Worm (Caenorhabditis elegans): ENCODE measurements around the gene F18E3.11.

The F18E3.11 gene

ce11 chrV:7400588-7400987, 12.7 kb upstream of the F18E3.11 start, which contains the start of gene srx-60:
srx-60 (plus strand) TSS chrV:7400888.
- TF ChIP-seq pha-2 (tag; optimal IDR thresholded peaks at IDR 0.05), result no peak
- no peak for TF ChIP-seq ceh-48 (tag; optimal IDR thresholded peaks at IDR 0.05)
- no peak for TF ChIP-seq Y22D7AL.16 (tag; optimal IDR thresholded peaks at IDR 0.05)
- no peak for TF ChIP-seq hlh-30 (tag; optimal IDR thresholded peaks at IDR 0.05; ENCODE audit: insufficient read depth)
- TF ChIP-seq pat-9 (tag; optimal IDR thresholded peaks at IDR 0.05), result no peak
- no peak for TF ChIP-seq pqm-1 (tag; optimal IDR thresholded peaks at IDR 0.05)
- no peak for TF ChIP-seq sox-4 (tag; optimal IDR thresholded peaks at IDR 0.05)
- no peak for TF ChIP-seq dve-1 (tag; optimal IDR thresholded peaks at IDR 0.05)
- TF ChIP-seq K02D7.2 (tag; optimal IDR thresholded peaks at IDR 0.05), result no peak
- no peak for TF ChIP-seq hlh-15 (tag; optimal IDR thresholded peaks at IDR 0.05)
- no peak for TF ChIP-seq unc-55 (GFP tag; optimal IDR thresholded peaks at IDR 0.05)
- TF ChIP-seq ceh-24 (tag; optimal IDR thresholded peaks at IDR 0.05), result no peak
- no peak for TF ChIP-seq eyg-1 (tag; optimal IDR thresholded peaks at IDR 0.05)
- no peak for TF ChIP-seq tbx-7 (tag; optimal IDR thresholded peaks at IDR 0.05)
- TF ChIP-seq ama-1 (optimal IDR thresholded peaks at IDR 0.05), result no peak

DNA sequence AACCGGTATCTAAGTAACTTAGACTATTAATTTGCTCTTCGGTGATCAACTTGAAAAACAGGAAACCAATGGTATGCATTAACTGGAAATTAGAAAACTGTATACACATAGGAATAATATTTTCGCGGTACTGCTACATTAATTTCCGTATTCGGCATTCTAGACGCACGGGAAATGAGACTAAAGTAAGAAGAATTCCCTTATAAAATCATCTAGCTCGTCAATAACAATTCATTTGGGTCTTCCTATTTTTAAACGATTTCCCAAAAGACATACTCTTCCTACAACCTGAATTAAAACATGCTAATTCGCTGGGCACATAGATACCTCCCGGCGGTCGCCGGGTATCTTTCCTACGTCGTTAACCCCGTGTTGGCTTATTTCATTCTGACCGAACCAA, 10.9 kb upstream of the F18E3.11 start, which contains the start of gene srj-13:
srj-13 (plus strand) TSS at position 301 of the 400 bp plus-strand sequence.
- TF ChIP-seq ceh-22 (tag; optimal IDR thresholded peaks at IDR 0.05) (no peak), elt-2 (tag; optimal IDR thresholded peaks at IDR 0.05) (no peak), ceh-19 (GFP tag; optimal IDR thresholded peaks at IDR 0.05) (no peak), ceh-30 (tag; optimal IDR thresholded peaks at IDR 0.05) (no peak), pha-2 (tag; optimal IDR thresholded peaks at IDR 0.05) (no peak), ahr-1 (tag; optimal IDR thresholded peaks at IDR 0.05) (no peak), lim-6 (tag; optimal IDR thresholded peaks at IDR 0.05) (no peak), sox-4 (tag; optimal IDR thresholded peaks at IDR 0.05) (no peak), fkh-10 (GFP tag; optimal IDR thresholded peaks at IDR 0.05) (no peak), che-1 (tag; optimal IDR thresholded peaks at IDR 0.05) (no peak), hlh-8 (tag; optimal IDR thresholded peaks at IDR 0.05) (no peak), hlh-13 (GFP tag; optimal IDR thresholded peaks at IDR 0.05) (no peak), lin-11 (tag; optimal IDR thresholded peaks at IDR 0.05) (no peak), hlh-6 (tag; optimal IDR thresholded peaks at IDR 0.05) (no peak), gmeb-2 (tag; optimal IDR thresholded peaks at IDR 0.05) (no peak), unc-42 (tag; optimal IDR thresholded peaks at IDR 0.05) (no peak), nhr-11 (tag; optimal IDR thresholded peaks at IDR 0.05) (no peak), sdc-2 (tag; optimal IDR thresholded peaks at IDR 0.05) (no peak), hlh-30 (tag; optimal IDR thresholded peaks at IDR 0.05; ENCODE audit: insufficient read depth) (no peak)

ce11 chrV:7403501-7403900, 9.8 kb upstream of the F18E3.11 start:
- no peak for TF ChIP-seq pqm-1 (tag; optimal IDR thresholded peaks at IDR 0.05)
- TF ChIP-seq nfya-1 (tag; optimal IDR thresholded peaks at IDR 0.05), result no peak
- TF ChIP-seq F13H6.1 (tag; optimal IDR thresholded peaks at IDR 0.05), result no peak
- TF ChIP-seq Y22D7AL.16 (tag; optimal IDR thresholded peaks at IDR 0.05), result no peak
- TF ChIP-seq npax-4 (tag; optimal IDR thresholded peaks at IDR 0.05), result no peak
- no peak for TF ChIP-seq ceh-45 (GFP tag; IDR thresholded peaks at IDR 0.05)
- TF ChIP-seq pat-9 (tag; optimal IDR thresholded peaks at IDR 0.05), result no peak
- no peak for TF ChIP-seq ttx-3 (tag; optimal IDR thresholded peaks at IDR 0.05)
- no peak for TF ChIP-seq elt-2 (tag; optimal IDR thresholded peaks at IDR 0.05)

DNA sequence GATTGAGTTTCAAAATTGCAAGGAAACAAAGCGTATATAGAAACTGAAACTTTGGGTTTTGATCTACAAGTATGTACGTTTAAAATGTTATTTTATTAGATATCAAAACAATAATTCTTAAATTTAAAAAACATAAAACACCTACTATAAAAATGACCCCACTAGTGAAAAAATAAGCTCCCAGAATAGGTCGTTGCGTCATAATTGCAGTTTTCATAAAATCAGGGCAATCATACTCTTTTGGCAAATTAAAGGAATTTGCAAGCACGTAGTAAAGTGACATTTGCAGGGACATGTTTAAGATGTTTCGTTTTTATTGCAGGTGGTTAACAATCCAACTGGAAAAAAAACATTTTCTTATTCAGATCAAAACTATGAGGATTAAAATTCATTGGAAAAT, 4.8 kb upstream of the F18E3.11 start, which contains the start of gene srt-6:
srt-6 (minus strand) TSS at position 295 of the 400 bp plus-strand sequence.
- no peak for TF ChIP-seq ceh-30 (tag; optimal IDR thresholded peaks at IDR 0.05)
- TF ChIP-seq dmd-4 (tag; optimal IDR thresholded peaks at IDR 0.05; ENCODE audit: borderline replicate concordance), result no peak
- TF ChIP-seq zip-5 (tag; optimal IDR thresholded peaks at IDR 0.05), result no peak
- no peak for TF ChIP-seq ceh-14 (tag; optimal IDR thresholded peaks at IDR 0.05)
- TF ChIP-seq pax-1 (tag; optimal IDR thresholded peaks at IDR 0.05), result no peak
- no peak for TF ChIP-seq fkh-10 (GFP tag; optimal IDR thresholded peaks at IDR 0.05)
- no peak for TF ChIP-seq pag-3 (tag; optimal IDR thresholded peaks at IDR 0.05; ENCODE audit: borderline replicate concordance)
- TF ChIP-seq pat-9 (tag; optimal IDR thresholded peaks at IDR 0.05), result no peak
- no peak for TF ChIP-seq unc-42 (tag; optimal IDR thresholded peaks at IDR 0.05)
- TF ChIP-seq ceh-18 (tag; optimal IDR thresholded peaks at IDR 0.05), result no peak
- no peak for TF ChIP-seq tbx-7 (tag; optimal IDR thresholded peaks at IDR 0.05)
- TF ChIP-seq lim-6 (tag; optimal IDR thresholded peaks at IDR 0.05), result no peak
- TF ChIP-seq nhr-11 (tag; optimal IDR thresholded peaks at IDR 0.05), result no peak
- TF ChIP-seq fkh-6 (tag; optimal IDR thresholded peaks at IDR 0.05), result no peak
- no peak for TF ChIP-seq hlh-15 (tag; optimal IDR thresholded peaks at IDR 0.05)
- TF ChIP-seq unc-55 (GFP tag; optimal IDR thresholded peaks at IDR 0.05), result no peak

Data from whole organism, late embryonic.